Fruit fly (Drosophila melanogaster) whole organism, embryonic: Measurements from ENCODE around the gene CG5902.
A peak's percentile ranks its signal among the peaks of the same experiment; 100 is the strongest.

ENCODE experiments used
- Adf1 ChIP-seq: fragments of 200-800 bp; sonication (Bioruptor generic); IDR thresholded peaks from 2 replicates; pipeline ENCODE4 v1.3.6; 2022; ENCODE audit warnings: missing biosample characterization, missing genetic modification characterization
- BEAF-32 ChIP-seq: fragments of 200-800 bp; sonication (Bioruptor generic); optimal IDR thresholded peaks from 3 replicates; lab custom pipeline; 2017; ENCODE audit warnings: missing biosample characterization, missing genetic modification characterization, mild to moderate bottlenecking, moderate library complexity, missing genetic modification reagents
- CG10274 ChIP-seq: fragments of 200-800 bp; sonication (Bioruptor generic); optimal IDR thresholded peaks from 3 replicates; lab custom pipeline; 2017; ENCODE audit warnings: missing biosample characterization, mild to moderate bottlenecking, missing genetic modification characterization
- CG11695 ChIP-seq: fragments of 200-800 bp; sonication (Bioruptor generic); IDR thresholded peaks from 3 replicates; pipeline ENCODE4 v1.3.6; 2022; ENCODE audit warnings: missing biosample characterization, missing genetic modification characterization
- CG13123 ChIP-seq: fragments of 200-800 bp; sonication (Bioruptor generic); optimal IDR thresholded peaks from 2 replicates; lab custom pipeline; 2016; ENCODE audit warnings: missing biosample characterization, missing genetic modification characterization
- CG13424 ChIP-seq: fragments of 200-800 bp; sonication (Bioruptor generic); optimal IDR thresholded peaks from 2 replicates; lab custom pipeline; 2019; ENCODE audit warnings: missing biosample characterization, mild to moderate bottlenecking, missing genetic modification characterization, moderate library complexity
- CG14050 ChIP-seq: fragments of 200-800 bp; sonication (Bioruptor generic); IDR thresholded peaks from 3 replicates; pipeline ENCODE4 v1.3.6; 2022; ENCODE audit warnings: missing biosample characterization, missing genetic modification characterization
- CG14667 ChIP-seq: fragments of 200-800 bp; sonication (Bioruptor generic); IDR thresholded peaks from 2 replicates; pipeline ENCODE4 v1.3.6; 2022; ENCODE audit warnings: missing biosample characterization, missing genetic modification characterization
- CG16779 ChIP-seq: fragments of 200-800 bp; sonication (Bioruptor generic); IDR thresholded peaks from 2 replicates; pipeline ENCODE4 v1.3.6; 2022; ENCODE audit warnings: missing biosample characterization, missing genetic modification characterization
- CG16813 ChIP-seq: fragments of 200-800 bp; sonication (Bioruptor generic); IDR thresholded peaks from 3 replicates; pipeline ENCODE4 v1.3.6; 2022; ENCODE audit warnings: missing biosample characterization, missing genetic modification characterization; ENCODE audit not compliant: partially characterized antibody
- CG18619 ChIP-seq: fragments of 200-800 bp; sonication (Bioruptor generic); optimal IDR thresholded peaks from 3 replicates; lab custom pipeline; 2017; ENCODE audit warnings: missing biosample characterization, mild to moderate bottlenecking, missing genetic modification characterization
- CG31224 ChIP-seq: fragments of 200-800 bp; sonication (Bioruptor generic); IDR thresholded peaks from 2 replicates; pipeline ENCODE4 v1.3.6; 2022; ENCODE audit warnings: missing biosample characterization, missing genetic modification characterization
- CG3726 ChIP-seq: fragments of 200-800 bp; sonication (Bioruptor generic); IDR thresholded peaks from 3 replicates; pipeline ENCODE4, ENCODE4 v1.3.6; 2022; ENCODE audit warnings: missing biosample characterization, missing genetic modification characterization
- CG5953 ChIP-seq: fragments of 200-800 bp; sonication (Bioruptor generic); IDR thresholded peaks from 2 replicates; pipeline ENCODE4 v1.3.6; 2022; ENCODE audit warnings: missing biosample characterization, missing genetic modification characterization
- CG6654 ChIP-seq: fragments of 200-800 bp; sonication (Bioruptor generic); optimal IDR thresholded peaks from 2 replicates; lab custom pipeline; 2017; ENCODE audit warnings: missing biosample characterization, mild to moderate bottlenecking, missing genetic modification characterization
- CG6689 ChIP-seq: fragments of 200-800 bp; sonication (Bioruptor generic); IDR thresholded peaks from 2 replicates; pipeline ENCODE4 v1.3.6; 2022; ENCODE audit warnings: missing biosample characterization, missing genetic modification characterization
- CG6813 ChIP-seq: fragments of 200-800 bp; sonication (Bioruptor generic); optimal IDR thresholded peaks from 2 replicates; lab custom pipeline; 2017; ENCODE audit warnings: missing biosample characterization, missing genetic modification characterization, mild to moderate bottlenecking, moderate library complexity, missing genetic modification reagents
- CG7357 ChIP-seq: fragments of 200-800 bp; sonication (Bioruptor generic); IDR thresholded peaks from 3 replicates; pipeline ENCODE4 v1.3.6; 2022; ENCODE audit warnings: missing biosample characterization, missing genetic modification characterization
- CG7839 ChIP-seq: fragments of 200-800 bp; sonication (Bioruptor generic); optimal IDR thresholded peaks from 3 replicates; lab custom pipeline; 2018; ENCODE audit warnings: missing biosample characterization, mild to moderate bottlenecking, missing genetic modification characterization, moderate library complexity
- CG8359 ChIP-seq: fragments of 200-800 bp; sonication (Bioruptor generic); optimal IDR thresholded peaks from 2 replicates; lab custom pipeline; 2017; ENCODE audit warnings: missing biosample characterization, mild to moderate bottlenecking, missing genetic modification characterization, borderline replicate concordance
- CG9797 ChIP-seq: fragments of 200-800 bp; sonication (Bioruptor generic); optimal IDR thresholded peaks from 3 replicates; lab custom pipeline; 2018; ENCODE audit warnings: missing biosample characterization, mild to moderate bottlenecking, missing genetic modification characterization
- Fer2 ChIP-seq: fragments of 200-800 bp; sonication (Bioruptor generic); optimal IDR thresholded peaks from 2 replicates; lab custom pipeline; 2018; ENCODE audit warnings: missing biosample characterization, mild to moderate bottlenecking, missing genetic modification characterization, moderate library complexity
- Fer3 ChIP-seq: fragments of 200-800 bp; sonication (Bioruptor generic); optimal IDR thresholded peaks from 2 replicates; lab custom pipeline; 2018; ENCODE audit warnings: missing biosample characterization, mild to moderate bottlenecking, missing genetic modification characterization, moderate library complexity
- Gug ChIP-seq: fragments of 200-800 bp; sonication (Bioruptor generic); IDR thresholded peaks from 4 replicates; pipeline ENCODE4 v1.3.6; 2022; ENCODE audit warnings: missing biosample characterization, missing genetic modification characterization
- H2.0 ChIP-seq: fragments of 200-800 bp; sonication (Bioruptor generic); IDR thresholded peaks from 2 replicates; pipeline ENCODE4 v1.3.6; 2022; ENCODE audit warnings: missing biosample characterization, missing genetic modification characterization
- HLHmδ ChIP-seq: fragments of 200-800 bp; sonication (Bioruptor generic); optimal IDR thresholded peaks from 2 replicates; lab custom pipeline; 2018; ENCODE audit warnings: missing biosample characterization, mild to moderate bottlenecking, missing genetic modification characterization, moderate library complexity
- Hand ChIP-seq: fragments of 200-800 bp; sonication (Bioruptor generic); optimal IDR thresholded peaks from 2 replicates; lab custom pipeline; 2017; ENCODE audit warnings: mild to moderate bottlenecking, missing biosample characterization, missing genetic modification reagents, missing genetic modification characterization
- HmgZ ChIP-seq: fragments of 200-800 bp; sonication (Bioruptor generic); optimal IDR thresholded peaks from 2 replicates; lab custom pipeline; 2018; ENCODE audit warnings: missing biosample characterization, mild to moderate bottlenecking, missing genetic modification characterization
- Kr ChIP-seq: fragments of 200-800 bp; sonication (Bioruptor generic); optimal IDR thresholded peaks from 2 replicates; lab custom pipeline; 2017; ENCODE audit warnings: missing biosample characterization, mild to moderate bottlenecking, missing genetic modification characterization
- Max ChIP-seq: fragments of 200-800 bp; sonication (Bioruptor generic); optimal IDR thresholded peaks from 2 replicates; lab custom pipeline; 2016; ENCODE audit warnings: missing biosample characterization, mild to moderate bottlenecking, missing genetic modification characterization
- NFAT ChIP-seq: fragments of 200-800 bp; sonication (Bioruptor generic); IDR thresholded peaks from 2 replicates; pipeline ENCODE4 v1.3.6; 2022; ENCODE audit warnings: missing biosample characterization, missing genetic modification characterization
- NK7.1 ChIP-seq: fragments of 200-800 bp; sonication (Bioruptor generic); optimal IDR thresholded peaks from 3 replicates; lab custom pipeline; 2016; ENCODE audit warnings: missing biosample characterization, missing genetic modification characterization
- Opbp ChIP-seq: fragments of 200-800 bp; sonication (Bioruptor generic); IDR thresholded peaks from 3 replicates; pipeline ENCODE4 v1.3.6; 2022; ENCODE audit warnings: missing biosample characterization, missing genetic modification characterization; ENCODE audit not compliant: partially characterized antibody
- Ptx1 ChIP-seq: fragments of 200-800 bp; sonication (Bioruptor generic); IDR thresholded peaks from 2 replicates; pipeline ENCODE4 v1.3.6; 2022; ENCODE audit warnings: missing biosample characterization, missing genetic modification characterization
- Ravus ChIP-seq: fragments of 200-800 bp; sonication (Bioruptor generic); IDR thresholded peaks from 2 replicates; pipeline ENCODE4 v1.3.6; 2022; ENCODE audit warnings: missing biosample characterization, missing genetic modification characterization
- ac ChIP-seq: fragments of 200-800 bp; sonication (Bioruptor generic); optimal IDR thresholded peaks from 3 replicates; lab custom pipeline; 2017; ENCODE audit warnings: missing biosample characterization, mild to moderate bottlenecking, missing genetic modification characterization
- ase ChIP-seq: fragments of 200-800 bp; sonication (Bioruptor generic); IDR thresholded peaks from 3 replicates; pipeline ENCODE4 v1.3.6; 2022; ENCODE audit warnings: missing biosample characterization, missing genetic modification characterization
- btn ChIP-seq: fragments of 200-800 bp; sonication (Bioruptor generic); optimal IDR thresholded peaks from 2 replicates; lab custom pipeline; 2016; ENCODE audit warnings: missing biosample characterization, missing genetic modification characterization
- crc ChIP-seq: fragments of 200-800 bp; sonication (Bioruptor generic); optimal IDR thresholded peaks from 2 replicates; lab custom pipeline; 2016; ENCODE audit warnings: missing biosample characterization, missing genetic modification characterization
- crol ChIP-seq: fragments of 200-800 bp; sonication (Bioruptor generic); IDR thresholded peaks from 2 replicates; pipeline ENCODE4 v1.3.6; 2022; ENCODE audit warnings: missing biosample characterization, missing genetic modification characterization
- ems ChIP-seq: fragments of 200-800 bp; sonication (Bioruptor generic); optimal IDR thresholded peaks from 3 replicates; lab custom pipeline; 2016; ENCODE audit warnings: missing biosample characterization, missing genetic modification characterization
- jumu ChIP-seq: fragments of 200-800 bp; sonication (Bioruptor generic); optimal IDR thresholded peaks from 3 replicates; lab custom pipeline; 2016; ENCODE audit warnings: missing biosample characterization, missing genetic modification characterization
- kni ChIP-seq: fragments of 200-800 bp; sonication (Bioruptor generic); optimal IDR thresholded peaks from 3 replicates; lab custom pipeline; 2017; ENCODE audit warnings: mild to moderate bottlenecking, missing biosample characterization, missing genetic modification reagents, missing genetic modification characterization
- lab ChIP-seq: fragments of 200-800 bp; sonication (Bioruptor generic); optimal IDR thresholded peaks from 3 replicates; lab custom pipeline; 2017; ENCODE audit warnings: missing biosample characterization, missing genetic modification characterization, mild to moderate bottlenecking, moderate library complexity, missing genetic modification reagents
- luna ChIP-seq: fragments of 200-800 bp; sonication (Bioruptor generic); optimal IDR thresholded peaks from 2 replicates; lab custom pipeline; 2016; ENCODE audit warnings: missing biosample characterization, missing genetic modification characterization
- otp ChIP-seq: fragments of 200-800 bp; sonication (Bioruptor generic); IDR thresholded peaks from 3 replicates; pipeline ENCODE4, ENCODE4 v1.3.6; 2022; ENCODE audit warnings: missing biosample characterization, missing genetic modification characterization
- pfk ChIP-seq: fragments of 200-800 bp; sonication (Bioruptor generic); optimal IDR thresholded peaks from 2 replicates; lab custom pipeline; 2018; ENCODE audit warnings: missing biosample characterization, mild to moderate bottlenecking, missing genetic modification characterization, moderate library complexity
- sqz ChIP-seq: fragments of 200-800 bp; sonication (Bioruptor generic); optimal IDR thresholded peaks from 3 replicates; lab custom pipeline; 2018; ENCODE audit warnings: missing biosample characterization, mild to moderate bottlenecking, missing genetic modification characterization
- tll ChIP-seq, 2 experiments: fragments of 200-800 bp in 1 of 2; fragments of >200 bp in 1 of 2; sonication (Bioruptor generic) in 1 of 2; optimal IDR thresholded peaks; 2 replicates each; lab custom pipeline; 2017 to 2019; ENCODE audit warnings: missing biosample characterization in 2 of 2, missing genetic modification characterization in 2 of 2, mild to moderate bottlenecking in 1 of 2, moderate library complexity in 1 of 2
- unpg ChIP-seq: fragments of 200-800 bp; sonication (Bioruptor generic); optimal IDR thresholded peaks from 3 replicates; lab custom pipeline; 2018; ENCODE audit warnings: missing biosample characterization, mild to moderate bottlenecking, missing genetic modification characterization, moderate library complexity
- zfh1 ChIP-seq: fragments of 200-800 bp; sonication (Bioruptor generic); IDR thresholded peaks from 3 replicates; pipeline ENCODE4 v1.3.6; 2022; ENCODE audit warnings: missing biosample characterization, missing genetic modification characterization

Gene CG5902

dm6 chr3R:23942965-23943413 is 43.5 kb upstream of the CG5902 start, which contains the start of gene Gdh (continued):
- TF ChIP-seq zfh1 (GFP tag; lab: Robert Waterston, UW) (no peak), CG9797 (GFP tag; lab: Kevin White, UChicago) (no peak), CG3726 (GFP tag; lab: Robert Waterston, UW) (no peak), NK7.1 (GFP tag; lab: Kevin White, UChicago) (no peak), CG16779 (GFP tag; lab: Robert Waterston, UW) (peak; percentile 35; the same call in 1 of the 2 replicates), HLHmδ (no peak), ase (GFP tag; lab: Robert Waterston, UW) (no peak), Max (GFP tag; lab: Kevin White, UChicago) (peak; percentile 15), CG13123 (GFP tag; lab: Kevin White, UChicago) (no peak), CG11695 (GFP tag; lab: Robert Waterston, UW) (no peak; the same call in 2 of the 3 replicates), Ravus (GFP tag; lab: Robert Waterston, UW) (no peak), sqz (GFP tag; lab: Kevin White, UChicago) (peak; percentile 36), ac (GFP tag; lab: Kevin White, UChicago) (no peak), CG5953 (GFP tag; lab: Robert Waterston, UW) (no peak), CG6689 (no peak), BEAF-32 (peak; percentile 10), NFAT (GFP tag; lab: Robert Waterston, UW) (peak; percentile 59), pfk (GFP tag; lab: Kevin White, UChicago) (peak; percentile 38), HmgZ (tag; lab: Kevin White, UChicago) (peak; percentile 64), CG18619 (GFP tag; lab: Kevin White, UChicago) (no peak), CG13424 (tag; lab: Kevin White, UChicago) (peak; percentile 5), CG8359 (GFP tag; lab: Kevin White, UChicago) (no peak), btn (GFP tag; lab: Kevin White, UChicago) (no peak), Gug (GFP tag; lab: Robert Waterston, UW) (no peak), kni (no peak), Hand (GFP tag; lab: Kevin White, UChicago) (peak; percentile 65), Ptx1 (GFP tag; lab: Robert Waterston, UW) (no peak), CG7357 (GFP tag; lab: Robert Waterston, UW) (no peak), Fer3 (no peak), Fer2 (no peak), otp (GFP tag; lab: Robert Waterston, UW) (no peak), crol (GFP tag; lab: Robert Waterston, UW) (no peak), CG16813 (no peak), CG6654 (GFP tag; lab: Kevin White, UChicago) (no peak), CG7839 (tag; lab: Kevin White, UChicago) (peak; percentile 21), jumu (GFP tag; lab: Kevin White, UChicago) (no peak), lab (peak; percentile 72), Kr (no peak), tll (GFP tag; optimal IDR thresholded peaks at IDR 0.05; lab: Kevin White, UChicago) (no peak), CG31224 (GFP tag; lab: Robert Waterston, UW) (no peak), unpg (GFP tag; lab: Kevin White, UChicago) (no peak), CG14050 (GFP tag; lab: Robert Waterston, UW) (no peak), Adf1 (peak; percentile 69; the same call in 1 of the 2 replicates), CG6813 (GFP tag; lab: Kevin White, UChicago) (no peak), luna (GFP tag; lab: Kevin White, UChicago) (no peak), H2.0 (GFP tag; lab: Robert Waterston, UW) (no peak), crc (GFP tag; lab: Kevin White, UChicago) (no peak), ems (peak; percentile 28), CG14667 (GFP tag; lab: Robert Waterston, UW) (no peak), CG10274 (GFP tag; lab: Kevin White, UChicago) (no peak), Opbp (no peak)
